Fruit fly (Drosophila melanogaster): ENCODE data around the gene CG5421.

Gene CG5421

DNA sequence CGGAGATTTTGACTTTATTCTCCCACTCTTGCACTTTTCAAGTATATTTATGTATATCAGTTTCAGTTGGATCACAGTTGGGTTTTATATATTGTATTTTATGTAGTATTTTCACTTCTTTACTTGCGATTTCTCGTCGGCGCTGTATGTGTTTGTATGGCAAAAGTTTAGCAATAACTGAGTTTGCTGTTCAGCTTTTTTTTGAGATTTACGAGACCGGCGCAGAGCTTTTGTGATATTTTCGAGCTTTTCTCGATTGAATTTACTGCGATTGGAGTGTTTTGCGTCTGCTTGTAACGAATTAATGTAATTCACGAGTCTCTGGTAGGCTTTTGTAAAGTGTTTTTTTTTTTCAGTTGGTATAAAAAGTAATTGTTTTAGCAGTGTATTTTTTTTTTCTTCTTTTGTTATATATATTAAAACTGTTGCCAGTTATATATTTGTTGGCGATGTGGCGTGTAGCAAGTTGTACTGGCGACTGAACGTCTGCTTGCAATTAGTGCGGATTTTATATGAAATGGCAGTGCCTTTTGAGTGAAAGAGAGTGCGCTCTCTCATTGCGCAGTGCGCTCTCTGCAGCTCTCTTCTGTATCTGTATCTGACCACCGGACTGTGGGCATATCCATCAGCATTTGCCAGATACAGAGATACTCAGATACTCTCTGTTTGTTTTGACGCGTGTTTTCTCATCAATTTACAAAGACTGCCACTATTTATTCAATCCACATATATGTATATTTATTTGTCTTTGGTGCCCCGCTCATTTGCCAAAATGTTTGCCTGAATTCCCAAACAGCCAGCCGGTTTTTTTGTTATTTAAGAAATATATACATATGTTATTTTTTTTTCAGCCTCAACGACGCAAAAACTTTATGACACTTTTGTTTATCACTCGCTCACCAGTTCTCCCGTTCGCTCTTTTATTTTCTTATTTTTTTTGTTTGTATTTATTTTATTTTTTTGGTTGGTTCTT is 13.1 kb upstream of the CG5421 start (continued):
- TF ChIP-seq dmrt11E (tag; optimal IDR thresholded peaks at IDR 0.05) (peak; percentile 20), CG2678 (tag; optimal IDR thresholded peaks at IDR 0.05) (peak; percentile 79), CG3995 (GFP tag; optimal IDR thresholded peaks at IDR 0.05) (no peak), slou (GFP tag; optimal IDR thresholded peaks at IDR 0.05) (no peak), HLH3B (GFP tag; IDR thresholded peaks at IDR 0.05) (no peak; the same call in 1 of the 2 replicates), lab (GFP tag; optimal IDR thresholded peaks at IDR 0.05) (peak; percentile 94), Jarid2 (GFP tag; optimal IDR thresholded peaks at IDR 0.05) (peak; percentile 88), B-H1 (GFP tag; IDR thresholded peaks at IDR 0.05) (no peak; the same call in 2 of the 3 replicates), CG32767 (GFP tag; IDR thresholded peaks at IDR 0.05) (peak; percentile 83; the same call in 1 of the 2 replicates), pzg (GFP tag; optimal IDR thresholded peaks at IDR 0.05) (peak; percentile 3), tna (GFP tag; IDR thresholded peaks at IDR 0.05; ENCODE audit: partially characterized antibody) (no peak), Six4 (GFP tag; optimal IDR thresholded peaks at IDR 0.05) (no peak), CG3065 (GFP tag; optimal IDR thresholded peaks at IDR 0.05) (peak; percentile 12), oc (tag; optimal IDR thresholded peaks at IDR 0.05) (peak; percentile 39), CG16815 (GFP tag; optimal IDR thresholded peaks at IDR 0.05) (no peak), Meics (GFP tag; optimal IDR thresholded peaks at IDR 0.05) (peak; percentile 83), CG7928 (GFP tag; optimal IDR thresholded peaks at IDR 0.05) (no peak), CG30020 (tag; optimal IDR thresholded peaks at IDR 0.05) (peak; percentile 13), Fer1 (GFP tag; optimal IDR thresholded peaks at IDR 0.05) (peak; percentile 91), Trl (optimal IDR thresholded peaks at IDR 0.05) (peak; percentile 99), Trl (GFP tag; optimal IDR thresholded peaks at IDR 0.05) (peak; percentile 70), CG13775 (GFP tag; optimal IDR thresholded peaks at IDR 0.05) (peak; percentile 8), CG17328 (GFP tag; IDR thresholded peaks at IDR 0.05) (peak; percentile 60), CG3847 (GFP tag; IDR thresholded peaks at IDR 0.05) (0 out of 2 replicates have a peak, but pooled peaks have one; percentile 15), bcd (GFP tag; optimal IDR thresholded peaks at IDR 0.05) (peak; percentile 50), sd (tag; optimal IDR thresholded peaks at IDR 0.05) (peak; percentile 95), CG15269 (tag; optimal IDR thresholded peaks at IDR 0.05) (peak; percentile 56), Usf (GFP tag; optimal IDR thresholded peaks at IDR 0.05) (no peak), CG13296 (GFP tag; optimal IDR thresholded peaks at IDR 0.05) (peak; percentile 89), Dll (GFP tag; IDR thresholded peaks at IDR 0.05; ENCODE audit: partially characterized antibody) (0 out of 4 replicates have a peak, but pooled peaks have one; percentile 43), CG1647 (GFP tag; optimal IDR thresholded peaks at IDR 0.05) (no peak), lola (GFP tag; optimal IDR thresholded peaks at IDR 0.05) (peak in 1 of 3 experiments; percentile 19), CG14965 (GFP tag; optimal IDR thresholded peaks at IDR 0.05; ENCODE audit: borderline replicate concordance) (no peak), repo (GFP tag; optimal IDR thresholded peaks at IDR 0.05) (no peak), CG9817 (tag; optimal IDR thresholded peaks at IDR 0.05) (peak; percentile 16), bab2 (GFP tag; optimal IDR thresholded peaks at IDR 0.05) (peak; percentile 55), D19A (tag; optimal IDR thresholded peaks at IDR 0.05) (peak; percentile 79), wek (GFP tag; optimal IDR thresholded peaks at IDR 0.05) (peak; percentile 86), Dip2 (GFP tag; IDR thresholded peaks at IDR 0.05) (no peak), CG10462 (GFP tag; optimal IDR thresholded peaks at IDR 0.05) (peak; percentile 25), run (tag; optimal IDR thresholded peaks at IDR 0.05) (peak; percentile 42), mld (GFP tag; IDR thresholded peaks at IDR 0.05; ENCODE audit: partially characterized antibody) (no peak), cwo (GFP tag; optimal IDR thresholded peaks at IDR 0.05) (peak; percentile 75), CG10565 (GFP tag; optimal IDR thresholded peaks at IDR 0.05) (no peak), Aef1 (GFP tag; IDR thresholded peaks at IDR 0.05) (no peak), jigr1 (GFP tag; IDR thresholded peaks at IDR 0.05) (no peak), exex (tag; optimal IDR thresholded peaks at IDR 0.05) (peak; percentile 51)

All from whole organism, embryonic.